Worm (Caenorhabditis elegans) whole organism, L4 larva: Measurements from ENCODE around the gene mnr-1.

Experiments used
- F26F4.8 ChIP-seq: fragments of 200-800 bp; sonication (Bioruptor generic); conservative IDR thresholded peaks from 2 replicates; pipeline ENCODE4 v1.3.6; 2022; ENCODE audit warnings: missing genetic modification characterization, missing compliant biosample characterization
- ama-1 ChIP-seq: fragments of 150-350 bp; optimal IDR thresholded peaks from 2 replicates; lab custom pipeline; 2014; ENCODE audit warnings: inconsistent platforms, mixed read lengths
- ceh-44 ChIP-seq: fragments of 200-800 bp; sonication (Bioruptor generic); IDR thresholded peaks from 2 replicates; pipeline ENCODE4 v1.3.6; 2022; ENCODE audit warnings: missing genetic modification reagents, missing genetic modification characterization, missing compliant biosample characterization
- hmg-1.1 ChIP-seq: fragments of 200-800 bp; sonication (Bioruptor generic); IDR thresholded peaks from 2 replicates; pipeline ENCODE4 v1.3.6; 2022; ENCODE audit warnings: missing genetic modification reagents, missing genetic modification characterization, missing compliant biosample characterization
- lin-39 ChIP-seq: fragments of 150-350 bp; optimal IDR thresholded peaks from 2 replicates; lab custom pipeline; 2014; ENCODE audit warnings: missing biosample characterization, missing genetic modification reagents, missing genetic modification characterization
- lsy-2 ChIP-seq, 2 experiments: fragments of 150-350 bp in 1 of 2; sonication (generic microtip) in 1 of 2; optimal IDR thresholded peaks; 2 replicates each; lab custom pipeline; 2014 to 2017; ENCODE audit warnings: missing biosample characterization in 2 of 2, missing genetic modification characterization in 2 of 2
- mdl-1 ChIP-seq, 2 experiments: fragments of 150-350 bp in 1 of 2; sonication (generic microtip) in 1 of 2; optimal IDR thresholded peaks; 2 replicates each; lab custom pipeline; 2014 to 2017; ENCODE audit warnings: missing biosample characterization in 2 of 2, missing genetic modification characterization in 2 of 2
- mep-1 ChIP-seq: fragments of 150-350 bp; sonication (generic microtip); optimal IDR thresholded peaks from 3 replicates; lab custom pipeline; 2014; ENCODE audit warnings: missing biosample characterization, missing genetic modification characterization
- mxl-3 ChIP-seq: fragments of 200-800 bp; sonication (Bioruptor generic); optimal IDR thresholded peaks from 2 replicates; lab custom pipeline; 2018; ENCODE audit warnings: mild to moderate bottlenecking, missing genetic modification characterization, missing compliant biosample characterization
- nhr-25 ChIP-seq: sonication (generic microtip); optimal IDR thresholded peaks from 2 replicates; lab custom pipeline; 2017; ENCODE audit warnings: missing genetic modification characterization, mild to moderate bottlenecking, missing compliant biosample characterization, antibody characterized with exemption, moderate library complexity, borderline replicate concordance; ENCODE audit not compliant: insufficient read depth
- nhr-76 ChIP-seq: fragments of 150-350 bp; optimal IDR thresholded peaks from 2 replicates; lab custom pipeline; 2014; ENCODE audit warnings: missing biosample characterization, missing genetic modification characterization
- pha-4 ChIP-seq, 2 experiments: fragments of 150-350 bp in 1 of 2; fragments of 200-800 bp in 1 of 2; sonication (Bioruptor generic) in 1 of 2; IDR thresholded peaks in 1 of 2; optimal IDR thresholded peaks in 1 of 2; 2 replicates each; pipeline versions ENCODE4 v1.3.6 to Lab custom; 2014 to 2022; ENCODE audit warnings: missing genetic modification characterization in 2 of 2, missing genetic modification reagents in 2 of 2, missing biosample characterization in 1 of 2, missing compliant biosample characterization in 1 of 2
- set-16 ChIP-seq: fragments of 200-800 bp; sonication (Bioruptor generic); IDR thresholded peaks from 2 replicates; pipeline ENCODE4 v1.3.6; 2022; ENCODE audit warnings: missing genetic modification reagents, missing genetic modification characterization, missing compliant biosample characterization
- skn-1 ChIP-seq: fragments of 150-350 bp; optimal IDR thresholded peaks from 2 replicates; lab custom pipeline; 2014; ENCODE audit warnings: missing biosample characterization, missing genetic modification characterization

DNA sequence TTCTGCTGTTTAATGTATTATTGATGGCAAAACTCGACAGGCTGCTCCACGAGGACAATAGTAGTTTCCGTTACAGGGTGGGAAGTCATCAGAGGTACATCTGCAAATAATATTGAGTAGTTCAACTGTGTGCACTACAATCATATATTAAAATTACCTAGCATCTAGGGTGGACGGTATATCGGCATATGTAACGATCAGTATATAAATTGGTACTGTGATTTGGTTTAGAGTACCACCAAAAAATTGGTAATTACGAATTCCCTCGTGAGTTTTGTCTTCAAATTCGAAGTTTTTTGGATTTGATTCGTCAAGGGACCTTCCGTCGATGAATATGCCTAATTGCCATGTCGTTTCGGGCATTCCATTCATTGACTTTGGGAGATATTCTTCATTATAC, 17.6 kb upstream of the mnr-1 start, which contains the start of gene ttr-13:
- no peak for TF ChIP-seq mxl-3 (GFP tag; lab: Kevin White, UChicago)
- no peak for TF ChIP-seq hmg-1.1
- no peak for TF ChIP-seq mdl-1 (tag; optimal IDR thresholded peaks at IDR 0.05; lab: Kevin White, UChicago)
- TF ChIP-seq lin-39 (tag; lab: Kevin White, UChicago) = no peak
- TF ChIP-seq nhr-76 (tag; lab: Kevin White, UChicago) = no peak
- no peak for TF ChIP-seq pha-4 (GFP tag; IDR thresholded peaks at IDR 0.05; lab: Robert Waterston, UW)
- TF ChIP-seq pha-4 (tag; optimal IDR thresholded peaks at IDR 0.05; lab: Kevin White, UChicago) = no peak
- no peak for TF ChIP-seq nhr-25 (tag; lab: Kevin White, UChicago)
- no peak for TF ChIP-seq mep-1 (tag; lab: Kevin White, UChicago)
- no peak for TF ChIP-seq lsy-2 (tag; optimal IDR thresholded peaks at IDR 0.05; lab: Kevin White, UChicago)
- no peak for TF ChIP-seq F26F4.8 (GFP tag; lab: Robert Waterston, UW)
- no peak for TF ChIP-seq skn-1 (tag; lab: Kevin White, UChicago)
- no peak for TF ChIP-seq ceh-44 (GFP tag; lab: Robert Waterston, UW)
- TF ChIP-seq ama-1 (lab: Kevin White, UChicago) = no peak
- TF ChIP-seq set-16 (GFP tag; lab: Robert Waterston, UW) = no peak
